Worm (Caenorhabditis elegans): ENCODE results near the gene eat-3.

Gene eat-3

ce11 chrII:9331343-9331742 lies 6.7 kb downstream of the eat-3 start, which contains the start of gene eif-3.F:
Gene eif-3.F, plus strand, starts transcription at chrII:9331643.
- TF ChIP-seq hlh-6 (tag; optimal IDR thresholded peaks at IDR 0.05) = no peak
- no peak for TF ChIP-seq pat-9 (tag; optimal IDR thresholded peaks at IDR 0.05)
- TF ChIP-seq pax-1 (tag; optimal IDR thresholded peaks at IDR 0.05) = no peak
- TF ChIP-seq ahr-1 (tag; optimal IDR thresholded peaks at IDR 0.05) = no peak
- no peak for TF ChIP-seq ets-4 (tag; optimal IDR thresholded peaks at IDR 0.05)
- TF ChIP-seq Y22D7AL.16 (tag; optimal IDR thresholded peaks at IDR 0.05) = no peak
- TF ChIP-seq ceh-6 (GFP tag; optimal IDR thresholded peaks at IDR 0.05) = no peak
- TF ChIP-seq sdc-2 (tag; optimal IDR thresholded peaks at IDR 0.05) = no peak
- TF ChIP-seq K02D7.2 (tag; optimal IDR thresholded peaks at IDR 0.05) = no peak
- TF ChIP-seq ztf-16 (tag; optimal IDR thresholded peaks at IDR 0.05) = no peak
- no peak for TF ChIP-seq C38D4.7 (GFP tag; optimal IDR thresholded peaks at IDR 0.05)
- TF ChIP-seq tbx-7 (tag; optimal IDR thresholded peaks at IDR 0.05) = no peak

ce11 chrII:9333034-9333433 lies 8.4 kb downstream of the eat-3 start:
- no peak for TF ChIP-seq pros-1 (tag; optimal IDR thresholded peaks at IDR 0.05)
- no peak for TF ChIP-seq zip-5 (tag; optimal IDR thresholded peaks at IDR 0.05)
- no peak for TF ChIP-seq dve-1 (tag; optimal IDR thresholded peaks at IDR 0.05)
- TF ChIP-seq hlh-15 (tag; optimal IDR thresholded peaks at IDR 0.05) = no peak
- TF ChIP-seq nhr-232 (tag; optimal IDR thresholded peaks at IDR 0.05) = no peak
- no peak for TF ChIP-seq tbx-2 (tag; optimal IDR thresholded peaks at IDR 0.05)
- no peak for TF ChIP-seq ceh-19 (GFP tag; optimal IDR thresholded peaks at IDR 0.05)
- TF ChIP-seq ceh-2 (tag; optimal IDR thresholded peaks at IDR 0.05) = no peak
- TF ChIP-seq elt-4 (tag; optimal IDR thresholded peaks at IDR 0.05) = no peak
- TF ChIP-seq sdc-2 (tag; optimal IDR thresholded peaks at IDR 0.05) = no peak
- TF ChIP-seq rnt-1 (tag; optimal IDR thresholded peaks at IDR 0.05) = no peak
- TF ChIP-seq syd-9 (tag; optimal IDR thresholded peaks at IDR 0.05) = no peak
- no peak for TF ChIP-seq K02D7.2 (tag; optimal IDR thresholded peaks at IDR 0.05)

- TF ChIP-seq ceh-6 (GFP tag; optimal IDR thresholded peaks at IDR 0.05) (no peak), C08G9.2 (tag; optimal IDR thresholded peaks at IDR 0.05) (no peak), sox-2 (GFP tag; IDR thresholded peaks at IDR 0.05) (no peak), nhr-11 (tag; optimal IDR thresholded peaks at IDR 0.05) (no peak), eyg-1 (tag; optimal IDR thresholded peaks at IDR 0.05) (no peak), pax-1 (tag; optimal IDR thresholded peaks at IDR 0.05) (no peak), gmeb-2 (tag; optimal IDR thresholded peaks at IDR 0.05) (no peak), ceh-2 (tag; optimal IDR thresholded peaks at IDR 0.05) (no peak), lin-11 (tag; optimal IDR thresholded peaks at IDR 0.05) (no peak), ahr-1 (tag; optimal IDR thresholded peaks at IDR 0.05) (no peak), pqm-1 (tag; optimal IDR thresholded peaks at IDR 0.05) (no peak), ceh-18 (tag; optimal IDR thresholded peaks at IDR 0.05) (no peak), ama-1 (optimal IDR thresholded peaks at IDR 0.05) (no peak), ceh-14 (tag; optimal IDR thresholded peaks at IDR 0.05) (no peak), elt-2 (tag; optimal IDR thresholded peaks at IDR 0.05) (no peak), fkh-6 (tag; optimal IDR thresholded peaks at IDR 0.05) (no peak), ztf-16 (tag; optimal IDR thresholded peaks at IDR 0.05) (no peak)
Measured at ce11 chrII:9333714-9334113, 9.0 kb downstream of the eat-3 start, which contains the start of gene scp-1. Gene scp-1, plus strand, starts transcription at chrII:9334014.

ce11 chrII:9336651-9337050 lies 12.0 kb downstream of the eat-3 start:
- TF ChIP-seq unc-55 (GFP tag; optimal IDR thresholded peaks at IDR 0.05) (no peak), pha-2 (tag; optimal IDR thresholded peaks at IDR 0.05) (no peak), sox-2 (GFP tag; IDR thresholded peaks at IDR 0.05) (no peak), ztf-16 (tag; optimal IDR thresholded peaks at IDR 0.05) (no peak), C38D4.7 (GFP tag; optimal IDR thresholded peaks at IDR 0.05) (no peak), pag-3 (tag; optimal IDR thresholded peaks at IDR 0.05; ENCODE audit: borderline replicate concordance) (no peak), nfya-1 (tag; optimal IDR thresholded peaks at IDR 0.05) (no peak), nhr-11 (tag; optimal IDR thresholded peaks at IDR 0.05) (no peak), Y22D7AL.16 (tag; optimal IDR thresholded peaks at IDR 0.05) (no peak)

All from whole organism, late embryonic.